Worm (Caenorhabditis elegans) whole organism, L2 larva: ENCODE measurements around the gene gcy-6.

Experiments used
- lin-39 ChIP-seq: fragments of 150-350 bp; optimal IDR thresholded peaks from 2 replicates; lab custom pipeline; 2014; ENCODE audit warnings: missing biosample characterization, missing genetic modification reagents, missing genetic modification characterization
- lsy-2 ChIP-seq, 2 experiments: fragments of 150-350 bp in 1 of 2; sonication (generic microtip) in 1 of 2; optimal IDR thresholded peaks; 2 replicates each; lab custom pipeline; 2014 to 2017; ENCODE audit warnings: missing biosample characterization in 2 of 2, missing genetic modification characterization in 2 of 2
- ztf-4 ChIP-seq: fragments of 150-350 bp; optimal IDR thresholded peaks from 2 replicates; lab custom pipeline; 2014; ENCODE audit warnings: missing biosample characterization, missing genetic modification characterization

ce11 chrV:10273837-10274236, 40.0 kb downstream of the gcy-6 start:
- TF ChIP-seq ztf-4 (tag; lab: Kevin White, UChicago) (peak; percentile 37), lin-39 (no peak), lsy-2 (tag; optimal IDR thresholded peaks at IDR 0.05; lab: Kevin White, UChicago) (peak in 1 of 2 experiments; percentile 67)
